Fruit fly (Drosophila melanogaster) whole organism, embryonic: ENCODE results near the gene CG33298.

Source experiments
- Abd-B ChIP-seq: fragments of 200-800 bp; sonication (Bioruptor generic); optimal IDR thresholded peaks from 2 replicates; lab custom pipeline; 2018; ENCODE audit warnings: missing biosample characterization, mild to moderate bottlenecking, missing genetic modification characterization, moderate library complexity
- Asciz ChIP-seq: fragments of 200-800 bp; sonication (Bioruptor generic); optimal IDR thresholded peaks from 2 replicates; lab custom pipeline; 2017; ENCODE audit warnings: missing biosample characterization, mild to moderate bottlenecking, missing genetic modification characterization, missing genetic modification reagents
- CG10654 ChIP-seq: fragments of 200-800 bp; sonication (Bioruptor generic); optimal IDR thresholded peaks from 2 replicates; lab custom pipeline; 2016; ENCODE audit warnings: missing biosample characterization, missing genetic modification characterization
- CG11696 ChIP-seq: fragments of 200-800 bp; sonication (Bioruptor generic); IDR thresholded peaks from 2 replicates; pipeline ENCODE4 v1.3.6; 2022; ENCODE audit warnings: missing biosample characterization, missing genetic modification characterization
- CG12104 ChIP-seq: fragments of 200-800 bp; sonication (Bioruptor generic); optimal IDR thresholded peaks from 3 replicates; lab custom pipeline; 2016; ENCODE audit warnings: missing biosample characterization, missing genetic modification characterization
- CG13424 ChIP-seq: fragments of 200-800 bp; sonication (Bioruptor generic); optimal IDR thresholded peaks from 2 replicates; lab custom pipeline; 2019; ENCODE audit warnings: missing biosample characterization, mild to moderate bottlenecking, missing genetic modification characterization, moderate library complexity
- CG14050 ChIP-seq: fragments of 200-800 bp; sonication (Bioruptor generic); IDR thresholded peaks from 3 replicates; pipeline ENCODE4 v1.3.6; 2022; ENCODE audit warnings: missing biosample characterization, missing genetic modification characterization
- CG2712 ChIP-seq: fragments of 200-800 bp; optimal IDR thresholded peaks from 3 replicates; lab custom pipeline; 2019; ENCODE audit warnings: missing biosample characterization, mild to moderate bottlenecking, missing genetic modification characterization, moderate library complexity
- CG2875 ChIP-seq: fragments of 200-800 bp; sonication (Bioruptor generic); optimal IDR thresholded peaks from 2 replicates; lab custom pipeline; 2017; ENCODE audit warnings: missing biosample characterization, mild to moderate bottlenecking, missing genetic modification characterization, missing genetic modification reagents
- CG31388 ChIP-seq: fragments of 200-800 bp; sonication (Bioruptor generic); optimal IDR thresholded peaks from 2 replicates; lab custom pipeline; 2016; ENCODE audit warnings: missing biosample characterization, missing genetic modification characterization
- CG32767 ChIP-seq: fragments of 200-800 bp; sonication (Bioruptor generic); IDR thresholded peaks from 2 replicates; pipeline ENCODE4 v1.3.6; 2022; ENCODE audit warnings: missing biosample characterization, missing genetic modification characterization
- CG6683 ChIP-seq: fragments of 200-800 bp; sonication (Bioruptor generic); optimal IDR thresholded peaks from 2 replicates; lab custom pipeline; 2017; ENCODE audit warnings: missing biosample characterization, mild to moderate bottlenecking, missing genetic modification characterization, missing genetic modification reagents
- CG6765 ChIP-seq: fragments of 200-800 bp; sonication (Bioruptor generic); optimal IDR thresholded peaks from 3 replicates; lab custom pipeline; 2017; ENCODE audit warnings: missing biosample characterization, mild to moderate bottlenecking, missing genetic modification characterization
- CG6791 ChIP-seq: fragments of 200-800 bp; sonication (Bioruptor generic); IDR thresholded peaks from 3 replicates; pipeline ENCODE4 v1.3.6; 2022; ENCODE audit warnings: missing biosample characterization, missing genetic modification characterization; ENCODE audit not compliant: partially characterized antibody
- CG6813 ChIP-seq: fragments of 200-800 bp; sonication (Bioruptor generic); optimal IDR thresholded peaks from 2 replicates; lab custom pipeline; 2017; ENCODE audit warnings: missing biosample characterization, missing genetic modification characterization, mild to moderate bottlenecking, moderate library complexity, missing genetic modification reagents
- CG7372 ChIP-seq: fragments of 200-800 bp; sonication (Bioruptor generic); IDR thresholded peaks from 2 replicates; pipeline ENCODE4 v1.3.6; 2022; ENCODE audit warnings: missing biosample characterization, missing genetic modification characterization
- CG7963 ChIP-seq: fragments of 200-800 bp; sonication (Bioruptor generic); IDR thresholded peaks from 3 replicates; pipeline ENCODE4 v1.3.6; 2022; ENCODE audit warnings: missing biosample characterization, missing genetic modification characterization; ENCODE audit not compliant: partially characterized antibody
- CG9817 ChIP-seq: fragments of 200-800 bp; sonication (Bioruptor generic); optimal IDR thresholded peaks from 2 replicates; lab custom pipeline; 2018; ENCODE audit warnings: missing biosample characterization, mild to moderate bottlenecking, missing genetic modification characterization, moderate library complexity
- Chrac-16 ChIP-seq: fragments of 200-800 bp; sonication (Bioruptor generic); optimal IDR thresholded peaks from 3 replicates; lab custom pipeline; 2016; ENCODE audit warnings: missing biosample characterization, missing genetic modification characterization
- E2f1 ChIP-seq: fragments of 200-800 bp; sonication (Bioruptor generic); IDR thresholded peaks from 2 replicates; pipeline ENCODE4 v1.3.6; 2022; ENCODE audit warnings: missing biosample characterization, missing genetic modification characterization
- Eip74EF ChIP-seq, 2 experiments: fragments of 200-800 bp in 1 of 2; fragments of >200 bp in 1 of 2; sonication (Bioruptor generic) in 1 of 2; optimal IDR thresholded peaks; 2 replicates each; lab custom pipeline; 2017 to 2019; ENCODE audit warnings: missing biosample characterization in 2 of 2, missing genetic modification characterization in 2 of 2, mild to moderate bottlenecking in 1 of 2, moderate library complexity in 1 of 2
- Fer1 ChIP-seq: fragments of 200-800 bp; sonication (Bioruptor generic); optimal IDR thresholded peaks from 2 replicates; lab custom pipeline; 2017; ENCODE audit warnings: missing biosample characterization, mild to moderate bottlenecking, missing genetic modification characterization
- Gug ChIP-seq: fragments of 200-800 bp; sonication (Bioruptor generic); IDR thresholded peaks from 4 replicates; pipeline ENCODE4 v1.3.6; 2022; ENCODE audit warnings: missing biosample characterization, missing genetic modification characterization
- HLH4C ChIP-seq: fragments of 200-800 bp; sonication (Bioruptor generic); IDR thresholded peaks from 3 replicates; pipeline ENCODE4 v1.3.6; 2022; ENCODE audit warnings: missing biosample characterization, missing genetic modification characterization; ENCODE audit not compliant: partially characterized antibody
- Neu2 ChIP-seq: fragments of 200-800 bp; sonication (Bioruptor generic); optimal IDR thresholded peaks from 3 replicates; lab custom pipeline; 2016; ENCODE audit warnings: missing biosample characterization, missing genetic modification characterization, borderline replicate concordance
- Nf-YC ChIP-seq: fragments of 200-800 bp; optimal IDR thresholded peaks from 3 replicates; lab custom pipeline; 2019; ENCODE audit warnings: missing biosample characterization, mild to moderate bottlenecking, missing genetic modification characterization, moderate library complexity
- Oli ChIP-seq: fragments of 200-800 bp; sonication (Bioruptor generic); optimal IDR thresholded peaks from 2 replicates; lab custom pipeline; 2018; ENCODE audit warnings: missing biosample characterization, mild to moderate bottlenecking, missing genetic modification characterization, moderate library complexity
- Six4 ChIP-seq: fragments of 200-800 bp; sonication (Bioruptor generic); optimal IDR thresholded peaks from 2 replicates; lab custom pipeline; 2016; ENCODE audit warnings: missing biosample characterization, missing genetic modification characterization
- Sox102F ChIP-seq: fragments of 200-800 bp; sonication (Bioruptor generic); optimal IDR thresholded peaks from 2 replicates; lab custom pipeline; 2018; ENCODE audit warnings: missing biosample characterization, mild to moderate bottlenecking, missing genetic modification characterization, moderate library complexity
- TFAM ChIP-seq: fragments of 200-800 bp; sonication (Bioruptor generic); optimal IDR thresholded peaks from 2 replicates; lab custom pipeline; 2017; ENCODE audit warnings: missing biosample characterization, missing genetic modification characterization, inconsistent platforms
- ato ChIP-seq: fragments of 200-800 bp; sonication (Bioruptor generic); IDR thresholded peaks from 2 replicates; pipeline ENCODE4 v1.3.6; 2022; ENCODE audit warnings: missing biosample characterization, missing genetic modification characterization; ENCODE audit not compliant: partially characterized antibody
- caup ChIP-seq: fragments of 200-800 bp; sonication (Bioruptor generic); optimal IDR thresholded peaks from 3 replicates; lab custom pipeline; 2017; ENCODE audit warnings: missing biosample characterization, mild to moderate bottlenecking, missing genetic modification characterization, moderate library complexity; ENCODE audit not compliant: severe bottlenecking
- hbn ChIP-seq: fragments of 200-800 bp; sonication (Bioruptor generic); IDR thresholded peaks from 2 replicates; pipeline ENCODE4 v1.3.6; 2022; ENCODE audit warnings: missing biosample characterization, missing genetic modification characterization; ENCODE audit not compliant: partially characterized antibody
- lola ChIP-seq, 3 experiments: fragments of >200 bp in 2 of 3; fragments of 200-800 bp in 1 of 3; sonication (Bioruptor generic) in 1 of 3; optimal IDR thresholded peaks; 2 replicates each; lab custom pipeline; 2017 to 2019; ENCODE audit warnings: missing biosample characterization in 3 of 3, missing genetic modification characterization in 3 of 3, mild to moderate bottlenecking in 1 of 3, moderate library complexity in 1 of 3
- mirr ChIP-seq: fragments of 200-800 bp; sonication (Bioruptor generic); optimal IDR thresholded peaks from 3 replicates; lab custom pipeline; 2018; ENCODE audit warnings: missing biosample characterization, mild to moderate bottlenecking, missing genetic modification characterization
- nau ChIP-seq: fragments of 200-800 bp; sonication (Bioruptor generic); optimal IDR thresholded peaks from 3 replicates; lab custom pipeline; 2017; ENCODE audit warnings: missing biosample characterization, mild to moderate bottlenecking, missing genetic modification characterization, missing genetic modification reagents
- peb ChIP-seq: fragments of 200-800 bp; sonication (Bioruptor generic); IDR thresholded peaks from 2 replicates; pipeline ENCODE4 v1.3.6; 2022; ENCODE audit warnings: missing biosample characterization, missing genetic modification characterization
- prd ChIP-seq, 3 experiments: fragments of >200 bp in 2 of 3; fragments of 200-800 bp in 1 of 3; sonication (Bioruptor generic) in 1 of 3; optimal IDR thresholded peaks in 2 of 3; IDR thresholded peaks in 1 of 3; 2 replicates in 2 of 3; 3 replicates in 1 of 3; pipeline versions ENCODE4 v1.3.6 to Lab custom; 2017 to 2022; ENCODE audit warnings: missing biosample characterization in 1 of 3, missing genetic modification characterization in 1 of 3
- pros ChIP-seq: fragments of 200-800 bp; sonication (Bioruptor generic); optimal IDR thresholded peaks from 3 replicates; lab custom pipeline; 2019; ENCODE audit warnings: missing biosample characterization, mild to moderate bottlenecking, missing genetic modification characterization, moderate library complexity
- psq ChIP-seq: fragments of 200-800 bp; sonication (Bioruptor generic); optimal IDR thresholded peaks from 2 replicates; lab custom pipeline; 2017; ENCODE audit warnings: missing biosample characterization, missing genetic modification characterization
- repo ChIP-seq: fragments of 200-800 bp; sonication (Bioruptor generic); optimal IDR thresholded peaks from 2 replicates; lab custom pipeline; 2016; ENCODE audit warnings: missing biosample characterization, missing genetic modification characterization
- sd ChIP-seq: fragments of 200-800 bp; sonication (Bioruptor generic); optimal IDR thresholded peaks from 3 replicates; lab custom pipeline; 2018; ENCODE audit warnings: missing biosample characterization, mild to moderate bottlenecking, missing genetic modification characterization, moderate library complexity
- sens-2 ChIP-seq: fragments of 200-800 bp; sonication (Bioruptor generic); IDR thresholded peaks from 2 replicates; pipeline ENCODE4 v1.3.6; 2022; ENCODE audit warnings: missing biosample characterization, missing genetic modification characterization
- sob ChIP-seq: fragments of 200-800 bp; sonication (Bioruptor generic); IDR thresholded peaks from 2 replicates; pipeline ENCODE4 v1.3.6; 2022; ENCODE audit warnings: missing biosample characterization, missing genetic modification characterization
- tgo ChIP-seq: fragments of 200-800 bp; sonication (Bioruptor generic); IDR thresholded peaks from 3 replicates; pipeline ENCODE4 v1.3.6; 2022; ENCODE audit warnings: missing biosample characterization, missing genetic modification characterization
- tx ChIP-seq: fragments of 200-800 bp; sonication (Bioruptor generic); optimal IDR thresholded peaks from 2 replicates; lab custom pipeline; 2016; ENCODE audit warnings: missing biosample characterization, missing genetic modification characterization
- wek ChIP-seq: fragments of 200-800 bp; sonication (Bioruptor generic); optimal IDR thresholded peaks from 3 replicates; lab custom pipeline; 2018; ENCODE audit warnings: missing biosample characterization, mild to moderate bottlenecking, missing genetic modification characterization, moderate library complexity

CG33298 gene

dm6 chr2L:9502786-9503443 lies 7.6 kb downstream of the CG33298 start (continued):
- TF ChIP-seq prd (optimal IDR thresholded peaks at IDR 0.05; lab: Kevin White, UChicago) (no peak), prd (GFP tag; IDR thresholded peaks at IDR 0.05; lab: Robert Waterston, UW) (peak; percentile 81), CG11696 (peak; percentile 62), CG32767 (peak; percentile 62; the same call in 1 of the 2 replicates), hbn (no peak), CG31388 (GFP tag; lab: Kevin White, UChicago) (no peak), mirr (GFP tag; lab: Kevin White, UChicago) (no peak), sob (GFP tag; lab: Robert Waterston, UW) (peak; percentile 84), peb (GFP tag; lab: Robert Waterston, UW) (peak; percentile 33; the same call in 1 of the 2 replicates), CG9817 (tag; lab: Kevin White, UChicago) (peak; percentile 64), E2f1 (GFP tag; lab: Robert Waterston, UW) (peak; percentile 79), CG6765 (GFP tag; lab: Kevin White, UChicago) (no peak), Oli (tag; lab: Kevin White, UChicago) (peak; percentile 86), CG6791 (GFP tag; lab: Robert Waterston, UW) (no peak), CG7963 (no peak), ato (GFP tag; lab: Robert Waterston, UW) (no peak), CG2712 (tag; lab: Kevin White, UChicago) (peak; percentile 57), pros (GFP tag; lab: Kevin White, UChicago) (no peak), Six4 (no peak), wek (no peak), CG6813 (no peak), Asciz (GFP tag; lab: Kevin White, UChicago) (peak; percentile 55), Gug (GFP tag; lab: Robert Waterston, UW) (0 out of 4 replicates have a peak, but pooled peaks have one; percentile 17), Neu2 (GFP tag; lab: Kevin White, UChicago) (no peak), tgo (GFP tag; lab: Robert Waterston, UW) (peak; percentile 86), caup (GFP tag; lab: Kevin White, UChicago) (peak; percentile 35), psq (GFP tag; lab: Kevin White, UChicago) (peak; percentile 28), Chrac-16 (GFP tag; lab: Kevin White, UChicago) (peak; percentile 62), Eip74EF (GFP tag; optimal IDR thresholded peaks at IDR 0.05; lab: Kevin White, UChicago) (peak in 1 of 2 experiments; percentile 44), Abd-B (GFP tag; lab: Kevin White, UChicago) (peak; percentile 29), CG14050 (GFP tag; lab: Robert Waterston, UW) (peak; percentile 77), Fer1 (GFP tag; lab: Kevin White, UChicago) (peak; percentile 62), Nf-YC (tag; lab: Kevin White, UChicago) (no peak), nau (GFP tag; lab: Kevin White, UChicago) (no peak), sd (tag; lab: Kevin White, UChicago) (peak; percentile 80), Sox102F (GFP tag; lab: Kevin White, UChicago) (peak; percentile 91), HLH4C (GFP tag; lab: Robert Waterston, UW) (no peak), CG2875 (GFP tag; lab: Kevin White, UChicago) (peak; percentile 55), CG12104 (GFP tag; lab: Kevin White, UChicago) (peak; percentile 36), TFAM (GFP tag; lab: Kevin White, UChicago) (no peak), CG13424 (tag; lab: Kevin White, UChicago) (peak; percentile 84), CG10654 (no peak), tx (GFP tag; lab: Kevin White, UChicago) (no peak), CG6683 (no peak), repo (GFP tag; lab: Kevin White, UChicago) (no peak), lola (GFP tag; optimal IDR thresholded peaks at IDR 0.05; lab: Kevin White, UChicago) (no peak), CG7372 (GFP tag; lab: Robert Waterston, UW) (peak; percentile 70), sens-2 (peak; percentile 49)
